Fruit fly (Drosophila melanogaster): ENCODE data around the gene CG5421.

CG5421 gene

DNA sequence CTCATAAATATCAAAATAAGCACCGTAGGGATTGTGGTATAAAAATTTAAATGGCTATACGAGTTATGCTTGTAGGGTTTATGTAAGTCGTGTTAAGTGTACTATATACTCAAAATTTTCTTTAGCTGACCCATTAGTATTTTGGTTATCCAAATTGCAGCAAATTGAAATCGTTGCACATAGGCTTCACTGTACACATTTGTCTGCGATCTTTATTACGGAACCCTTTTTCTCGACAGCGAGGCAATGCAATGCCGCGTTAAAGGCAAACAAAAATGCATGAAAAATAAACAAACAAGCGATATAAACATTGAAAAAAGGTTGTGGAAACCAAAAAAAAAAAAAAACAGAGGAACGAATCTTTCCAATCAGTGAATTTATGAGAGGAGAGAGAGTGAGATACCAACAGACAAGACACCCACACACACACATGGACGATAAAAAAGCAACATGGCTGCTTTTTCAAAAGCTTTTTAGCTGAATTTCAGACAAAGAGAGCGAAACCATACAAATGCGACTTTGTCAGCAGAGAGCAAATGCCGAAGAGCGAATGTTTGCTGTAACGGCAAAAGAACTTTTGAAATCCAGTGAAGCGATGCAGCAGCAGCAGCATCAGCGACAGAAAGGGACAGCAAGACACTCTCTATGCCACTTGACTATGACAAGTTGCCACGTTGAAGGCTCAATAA, 36.1 kb upstream of the CG5421 start (continued):
- no peak for TF ChIP-seq mld (GFP tag; IDR thresholded peaks at IDR 0.05; ENCODE audit: partially characterized antibody)
- TF ChIP-seq CG4282 (GFP tag; optimal IDR thresholded peaks at IDR 0.05) = peak; percentile 59
- peak; percentile 85 for TF ChIP-seq CG4820 (GFP tag; optimal IDR thresholded peaks at IDR 0.05)
- peak; percentile 88 for TF ChIP-seq CG13296 (GFP tag; optimal IDR thresholded peaks at IDR 0.05)
- peak; percentile 81 for TF ChIP-seq slp2 (GFP tag; optimal IDR thresholded peaks at IDR 0.05)
- TF ChIP-seq CG13775 (GFP tag; optimal IDR thresholded peaks at IDR 0.05) = peak; percentile 83
- TF ChIP-seq CG14860 (GFP tag; IDR thresholded peaks at IDR 0.05; ENCODE audit: partially characterized antibody) = no peak
- no peak for TF ChIP-seq vnd (GFP tag; IDR thresholded peaks at IDR 0.05; ENCODE audit: partially characterized antibody)
- TF ChIP-seq Sry-δ (GFP tag; optimal IDR thresholded peaks at IDR 0.05) = peak; percentile 52
- TF ChIP-seq C15 (GFP tag; IDR thresholded peaks at IDR 0.05) = peak; percentile 61; the same call in 1 of the 3 replicates
- peak; percentile 83 for TF ChIP-seq CG18476 (GFP tag; optimal IDR thresholded peaks at IDR 0.05)
- no peak for TF ChIP-seq bigmax (GFP tag; optimal IDR thresholded peaks at IDR 0.05)
- TF ChIP-seq CG10209 (GFP tag; optimal IDR thresholded peaks at IDR 0.05) = peak; percentile 81
- TF ChIP-seq Spps (tag; optimal IDR thresholded peaks at IDR 0.05) = peak; percentile 72
- peak; percentile 45 for TF ChIP-seq CG2116 (GFP tag; optimal IDR thresholded peaks at IDR 0.05)
- peak; percentile 89 for TF ChIP-seq CG8944 (GFP tag; optimal IDR thresholded peaks at IDR 0.05)
- TF ChIP-seq unpg (GFP tag; optimal IDR thresholded peaks at IDR 0.05) = peak; percentile 92
- TF ChIP-seq CG15696 (tag; optimal IDR thresholded peaks at IDR 0.05) = peak; percentile 62
- peak; percentile 11 for TF ChIP-seq pros (GFP tag; optimal IDR thresholded peaks at IDR 0.05)
- peak; percentile 82 for TF ChIP-seq Dad (GFP tag; optimal IDR thresholded peaks at IDR 0.05)
- no peak for TF ChIP-seq fru (optimal IDR thresholded peaks at IDR 0.05)
- TF ChIP-seq CG7786 (GFP tag; optimal IDR thresholded peaks at IDR 0.05) = peak; percentile 90
- peak; percentile 75 for TF ChIP-seq fd64A (GFP tag; optimal IDR thresholded peaks at IDR 0.05)
- TF ChIP-seq lab (GFP tag; optimal IDR thresholded peaks at IDR 0.05) = peak; percentile 91
- TF ChIP-seq Hsf (GFP tag; optimal IDR thresholded peaks at IDR 0.05) = peak; percentile 89
- TF ChIP-seq CoRest (tag; optimal IDR thresholded peaks at IDR 0.05) = peak; percentile 93
- peak; percentile 95 for TF ChIP-seq CG10543 (GFP tag; optimal IDR thresholded peaks at IDR 0.05)
- peak; percentile 85 for TF ChIP-seq CG15601 (tag; optimal IDR thresholded peaks at IDR 0.05)
- peak; percentile 82 for TF ChIP-seq Hr3 (GFP tag; optimal IDR thresholded peaks at IDR 0.05)
- TF ChIP-seq CG11696 (GFP tag; IDR thresholded peaks at IDR 0.05) = 0 out of 2 replicates have a peak, but pooled peaks have one; percentile 25
- peak; percentile 85 for TF ChIP-seq Hmx (GFP tag; optimal IDR thresholded peaks at IDR 0.05)
- peak; percentile 43 for TF ChIP-seq Vsx1 (GFP tag; optimal IDR thresholded peaks at IDR 0.05)
- peak; percentile 61 for TF ChIP-seq CG15514 (GFP tag; optimal IDR thresholded peaks at IDR 0.05)
- TF ChIP-seq tio (GFP tag; optimal IDR thresholded peaks at IDR 0.05) = peak; percentile 81
- peak; percentile 61 for TF ChIP-seq CG4707 (GFP tag; optimal IDR thresholded peaks at IDR 0.05)
- peak; percentile 9 for TF ChIP-seq pfk (GFP tag; optimal IDR thresholded peaks at IDR 0.05)
- TF ChIP-seq CG8765 (GFP tag; IDR thresholded peaks at IDR 0.05) = peak; percentile 42; the same call in 1 of the 2 replicates
- TF ChIP-seq Usf (GFP tag; optimal IDR thresholded peaks at IDR 0.05) = peak; percentile 55
- TF ChIP-seq E2f2 (GFP tag; IDR thresholded peaks at IDR 0.05) = peak; percentile 73
- TF ChIP-seq CG6765 (GFP tag; optimal IDR thresholded peaks at IDR 0.05) = peak; percentile 76
- TF ChIP-seq D19A (tag; optimal IDR thresholded peaks at IDR 0.05) = peak; percentile 77
- peak; percentile 79 for TF ChIP-seq Max (GFP tag; optimal IDR thresholded peaks at IDR 0.05)
- TF ChIP-seq mirr (GFP tag; optimal IDR thresholded peaks at IDR 0.05) = peak; percentile 82
- TF ChIP-seq Hr78 (GFP tag; optimal IDR thresholded peaks at IDR 0.05) = no peak
- TF ChIP-seq ATbp (GFP tag; optimal IDR thresholded peaks at IDR 0.05) = peak; percentile 92
- peak; percentile 85 for TF ChIP-seq phol (tag; optimal IDR thresholded peaks at IDR 0.05)
- TF ChIP-seq CG4424 (GFP tag; optimal IDR thresholded peaks at IDR 0.05) = peak; percentile 89
- TF ChIP-seq peb (GFP tag; IDR thresholded peaks at IDR 0.05) = peak; percentile 85

Data from whole organism, embryonic.